Fruit fly (Drosophila melanogaster) whole organism, embryonic: ENCODE results near the gene CG42809.

Experiments used
- Ada2b ChIP-seq: fragments of 200-800 bp; sonication (Bioruptor generic); IDR thresholded peaks from 2 replicates; pipeline ENCODE4 v1.3.6; 2022; ENCODE audit warnings: missing biosample characterization, missing genetic modification characterization
- B-H2 ChIP-seq: fragments of 200-800 bp; sonication (Bioruptor generic); optimal IDR thresholded peaks from 2 replicates; lab custom pipeline; 2018; ENCODE audit warnings: missing biosample characterization, mild to moderate bottlenecking, missing genetic modification characterization
- BEAF-32 ChIP-seq: fragments of 200-800 bp; sonication (Bioruptor generic); optimal IDR thresholded peaks from 3 replicates; lab custom pipeline; 2017; ENCODE audit warnings: missing biosample characterization, missing genetic modification characterization, mild to moderate bottlenecking, moderate library complexity, missing genetic modification reagents
- Blimp-1 ChIP-seq: fragments of 200-800 bp; sonication (Bioruptor generic); optimal IDR thresholded peaks from 3 replicates; lab custom pipeline; 2018; ENCODE audit warnings: missing biosample characterization, missing genetic modification characterization, mild to moderate bottlenecking, moderate library complexity, missing genetic modification reagents
- CG10462 ChIP-seq: fragments of 200-800 bp; sonication (Bioruptor generic); optimal IDR thresholded peaks from 2 replicates; lab custom pipeline; 2016; ENCODE audit warnings: missing biosample characterization, missing genetic modification characterization
- CG11504 ChIP-seq: fragments of 200-800 bp; sonication (Bioruptor generic); optimal IDR thresholded peaks from 3 replicates; lab custom pipeline; 2019; ENCODE audit warnings: missing biosample characterization, mild to moderate bottlenecking, missing genetic modification characterization, moderate library complexity
- CG12219 ChIP-seq: fragments of 200-800 bp; sonication (Bioruptor generic); optimal IDR thresholded peaks from 3 replicates; lab custom pipeline; 2018; ENCODE audit warnings: missing biosample characterization, mild to moderate bottlenecking, missing genetic modification characterization
- CG12299 ChIP-seq: fragments of 200-800 bp; sonication (Bioruptor generic); optimal IDR thresholded peaks from 2 replicates; lab custom pipeline; 2018; ENCODE audit warnings: missing biosample characterization, mild to moderate bottlenecking, missing genetic modification characterization
- CG15073 ChIP-seq: fragments of 200-800 bp; sonication (Bioruptor generic); optimal IDR thresholded peaks from 2 replicates; lab custom pipeline; 2016; ENCODE audit warnings: missing biosample characterization, missing genetic modification characterization
- CG15601 ChIP-seq: fragments of 200-800 bp; sonication (Bioruptor generic); optimal IDR thresholded peaks from 3 replicates; lab custom pipeline; 2019; ENCODE audit warnings: missing biosample characterization, mild to moderate bottlenecking, missing genetic modification characterization, moderate library complexity
- CG1603 ChIP-seq: fragments of 200-800 bp; sonication (Bioruptor generic); optimal IDR thresholded peaks from 2 replicates; lab custom pipeline; 2019; ENCODE audit warnings: missing biosample characterization, mild to moderate bottlenecking, missing genetic modification characterization, moderate library complexity
- CG17568 ChIP-seq: fragments of 200-800 bp; sonication (Bioruptor generic); optimal IDR thresholded peaks from 2 replicates; lab custom pipeline; 2018; ENCODE audit warnings: missing biosample characterization, mild to moderate bottlenecking, missing genetic modification characterization, moderate library complexity
- CG2712 ChIP-seq: fragments of 200-800 bp; optimal IDR thresholded peaks from 3 replicates; lab custom pipeline; 2019; ENCODE audit warnings: missing biosample characterization, mild to moderate bottlenecking, missing genetic modification characterization, moderate library complexity
- CG3281 ChIP-seq: fragments of 200-800 bp; sonication (Bioruptor generic); optimal IDR thresholded peaks from 3 replicates; lab custom pipeline; 2017; ENCODE audit warnings: missing biosample characterization, mild to moderate bottlenecking, missing genetic modification characterization
- CG3407 ChIP-seq: fragments of 200-800 bp; sonication (Bioruptor generic); optimal IDR thresholded peaks from 2 replicates; lab custom pipeline; 2018; ENCODE audit warnings: missing biosample characterization, mild to moderate bottlenecking, missing genetic modification characterization
- CG34376 ChIP-seq: fragments of 200-800 bp; sonication (Bioruptor generic); optimal IDR thresholded peaks from 2 replicates; lab custom pipeline; 2018; ENCODE audit warnings: missing biosample characterization, mild to moderate bottlenecking, missing genetic modification characterization
- CG3726 ChIP-seq: fragments of 200-800 bp; sonication (Bioruptor generic); IDR thresholded peaks from 3 replicates; pipeline ENCODE4, ENCODE4 v1.3.6; 2022; ENCODE audit warnings: missing biosample characterization, missing genetic modification characterization
- CG4328 ChIP-seq: fragments of 200-800 bp; sonication (Bioruptor generic); optimal IDR thresholded peaks from 3 replicates; lab custom pipeline; 2017; ENCODE audit warnings: missing biosample characterization, missing genetic modification reagents, missing genetic modification characterization
- CG6175 ChIP-seq: fragments of 200-800 bp; sonication (Bioruptor generic); IDR thresholded peaks from 3 replicates; pipeline ENCODE4 v1.3.6; 2022; ENCODE audit warnings: missing biosample characterization, missing genetic modification characterization
- CG6272 ChIP-seq: fragments of 200-800 bp; sonication (Bioruptor generic); IDR thresholded peaks from 2 replicates; pipeline ENCODE4 v1.3.6; 2022; ENCODE audit warnings: missing biosample characterization, missing genetic modification characterization
- CG7556 ChIP-seq: fragments of 200-800 bp; sonication (Bioruptor generic); optimal IDR thresholded peaks from 2 replicates; lab custom pipeline; 2017; ENCODE audit warnings: missing biosample characterization, mild to moderate bottlenecking, missing genetic modification characterization
- CG7987 ChIP-seq: fragments of 200-800 bp; sonication (Bioruptor generic); optimal IDR thresholded peaks from 2 replicates; lab custom pipeline; 2018; ENCODE audit warnings: missing biosample characterization, mild to moderate bottlenecking, missing genetic modification characterization, moderate library complexity
- CG9609 ChIP-seq: fragments of 200-800 bp; sonication (Bioruptor generic); optimal IDR thresholded peaks from 3 replicates; lab custom pipeline; 2016; ENCODE audit warnings: missing biosample characterization, missing genetic modification characterization
- CG9932 ChIP-seq: fragments of 200-800 bp; sonication (Bioruptor generic); IDR thresholded peaks from 2 replicates; pipeline ENCODE4 v1.3.6; 2022; ENCODE audit warnings: missing biosample characterization, missing genetic modification characterization
- Dip2 ChIP-seq: fragments of 200-800 bp; sonication (Bioruptor generic); IDR thresholded peaks from 2 replicates; pipeline ENCODE4 v1.3.6; 2022; ENCODE audit warnings: missing biosample characterization, missing genetic modification characterization
- Elba2 ChIP-seq: fragments of 200-800 bp; sonication (Bioruptor generic); optimal IDR thresholded peaks from 3 replicates; lab custom pipeline; 2016; ENCODE audit warnings: missing biosample characterization, missing genetic modification characterization
- H15 ChIP-seq: fragments of 200-800 bp; sonication (Bioruptor generic); IDR thresholded peaks from 3 replicates; pipeline ENCODE4 v1.3.6; 2022; ENCODE audit warnings: missing biosample characterization, missing genetic modification characterization
- HLH4C ChIP-seq: fragments of 200-800 bp; sonication (Bioruptor generic); IDR thresholded peaks from 3 replicates; pipeline ENCODE4 v1.3.6; 2022; ENCODE audit warnings: missing biosample characterization, missing genetic modification characterization; ENCODE audit not compliant: partially characterized antibody
- HmgZ ChIP-seq: fragments of 200-800 bp; sonication (Bioruptor generic); optimal IDR thresholded peaks from 2 replicates; lab custom pipeline; 2018; ENCODE audit warnings: missing biosample characterization, mild to moderate bottlenecking, missing genetic modification characterization
- Hr3 ChIP-seq: fragments of 200-800 bp; sonication (Bioruptor generic); optimal IDR thresholded peaks from 3 replicates; lab custom pipeline; 2016; ENCODE audit warnings: missing biosample characterization, missing genetic modification characterization
- Kr ChIP-seq: fragments of 200-800 bp; sonication (Bioruptor generic); optimal IDR thresholded peaks from 2 replicates; lab custom pipeline; 2017; ENCODE audit warnings: missing biosample characterization, mild to moderate bottlenecking, missing genetic modification characterization
- ac ChIP-seq: fragments of 200-800 bp; sonication (Bioruptor generic); optimal IDR thresholded peaks from 3 replicates; lab custom pipeline; 2017; ENCODE audit warnings: missing biosample characterization, mild to moderate bottlenecking, missing genetic modification characterization
- bab2 ChIP-seq: fragments of 200-800 bp; sonication (Bioruptor generic); optimal IDR thresholded peaks from 2 replicates; lab custom pipeline; 2016; ENCODE audit warnings: missing biosample characterization, missing genetic modification characterization
- btn ChIP-seq: fragments of 200-800 bp; sonication (Bioruptor generic); optimal IDR thresholded peaks from 2 replicates; lab custom pipeline; 2016; ENCODE audit warnings: missing biosample characterization, missing genetic modification characterization
- croc ChIP-seq: fragments of 200-800 bp; sonication (Bioruptor generic); conservative IDR thresholded peaks from 3 replicates; pipeline ENCODE4 v1.3.6; 2022; ENCODE audit warnings: missing biosample characterization, missing genetic modification characterization
- dmrt99B ChIP-seq: fragments of 200-800 bp; sonication (Bioruptor generic); optimal IDR thresholded peaks from 2 replicates; lab custom pipeline; 2018; ENCODE audit warnings: missing biosample characterization, mild to moderate bottlenecking, missing genetic modification characterization, moderate library complexity
- ewg ChIP-seq: fragments of 200-800 bp; sonication (Bioruptor generic); optimal IDR thresholded peaks from 3 replicates; lab custom pipeline; 2017; ENCODE audit warnings: mild to moderate bottlenecking, missing biosample characterization, missing genetic modification reagents, missing genetic modification characterization
- gsb-n ChIP-seq: fragments of 200-800 bp; sonication (Bioruptor generic); optimal IDR thresholded peaks from 3 replicates; lab custom pipeline; 2018; ENCODE audit warnings: missing biosample characterization, mild to moderate bottlenecking, missing genetic modification characterization
- gt ChIP-seq: fragments of 200-800 bp; sonication (Bioruptor generic); IDR thresholded peaks from 2 replicates; pipeline ENCODE4 v1.3.6; 2022; ENCODE audit warnings: missing biosample characterization, missing genetic modification characterization
- ken ChIP-seq: fragments of 200-800 bp; sonication (Bioruptor generic); IDR thresholded peaks from 3 replicates; pipeline ENCODE4 v1.3.6; 2022; ENCODE audit warnings: missing biosample characterization, missing genetic modification characterization
- lab ChIP-seq: fragments of 200-800 bp; sonication (Bioruptor generic); optimal IDR thresholded peaks from 3 replicates; lab custom pipeline; 2017; ENCODE audit warnings: missing biosample characterization, missing genetic modification characterization, mild to moderate bottlenecking, moderate library complexity, missing genetic modification reagents
- lmd ChIP-seq: fragments of 200-800 bp; sonication (Bioruptor generic); IDR thresholded peaks from 2 replicates; pipeline ENCODE4 v1.3.6; 2022; ENCODE audit warnings: missing biosample characterization, missing genetic modification characterization
- luna ChIP-seq: fragments of 200-800 bp; sonication (Bioruptor generic); optimal IDR thresholded peaks from 2 replicates; lab custom pipeline; 2016; ENCODE audit warnings: missing biosample characterization, missing genetic modification characterization
- nom ChIP-seq: fragments of 200-800 bp; sonication (Bioruptor generic); optimal IDR thresholded peaks from 2 replicates; lab custom pipeline; 2017; ENCODE audit warnings: missing biosample characterization, missing genetic modification characterization, mild to moderate bottlenecking, moderate library complexity, missing genetic modification reagents
- pho ChIP-seq: fragments of 200-800 bp; sonication (Bioruptor generic); optimal IDR thresholded peaks from 2 replicates; lab custom pipeline; 2016; ENCODE audit warnings: missing biosample characterization, missing genetic modification characterization
- phol ChIP-seq: fragments of 200-800 bp; sonication (Bioruptor generic); optimal IDR thresholded peaks from 3 replicates; lab custom pipeline; 2018; ENCODE audit warnings: missing biosample characterization, mild to moderate bottlenecking, missing genetic modification characterization, moderate library complexity
- toy ChIP-seq: fragments of 200-800 bp; sonication (Bioruptor generic); IDR thresholded peaks from 2 replicates; pipeline ENCODE4 v1.3.6; 2022; ENCODE audit warnings: missing biosample characterization, missing genetic modification characterization
- unc-4 ChIP-seq: fragments of 200-800 bp; sonication (Bioruptor generic); IDR thresholded peaks from 2 replicates; pipeline ENCODE4 v1.3.6; 2022; ENCODE audit warnings: missing biosample characterization, missing genetic modification characterization; ENCODE audit not compliant: partially characterized antibody
- zfh1 ChIP-seq: fragments of 200-800 bp; sonication (Bioruptor generic); IDR thresholded peaks from 3 replicates; pipeline ENCODE4 v1.3.6; 2022; ENCODE audit warnings: missing biosample characterization, missing genetic modification characterization

CG42809 gene

dm6 chr2L:13414525-13415481 lies 42.5 kb upstream of the CG42809 start, which contains the start of the genes CG16956, CG42784 and CG43850 (continued):
- no peak for TF ChIP-seq CG3407
- TF ChIP-seq CG6175 (GFP tag; lab: Robert Waterston, UW): no peak
- no peak for TF ChIP-seq gt (GFP tag; lab: Robert Waterston, UW)
- TF ChIP-seq zfh1 (GFP tag; lab: Robert Waterston, UW): no peak
- no peak for TF ChIP-seq Blimp-1 (GFP tag; lab: Kevin White, UChicago)
- no peak for TF ChIP-seq Kr (GFP tag; lab: Kevin White, UChicago)
- no peak for TF ChIP-seq phol
- peak; percentile 89 for TF ChIP-seq CG3281 (GFP tag; lab: Kevin White, UChicago)
- TF ChIP-seq Hr3: no peak
- peak; percentile 89 for TF ChIP-seq ewg
- TF ChIP-seq ken: no peak
- TF ChIP-seq unc-4: no peak
- TF ChIP-seq CG10462 (GFP tag; lab: Kevin White, UChicago): no peak
- peak; percentile 2 for TF ChIP-seq HmgZ (tag; lab: Kevin White, UChicago)
- peak; percentile 87 for TF ChIP-seq CG17568 (GFP tag; lab: Kevin White, UChicago)
- peak; percentile 96 for TF ChIP-seq CG34376 (GFP tag; lab: Kevin White, UChicago)
- peak; percentile 48 for TF ChIP-seq CG7556
- no peak for TF ChIP-seq pho (GFP tag; lab: Kevin White, UChicago)
- no peak for TF ChIP-seq H15 (GFP tag; lab: Robert Waterston, UW)
- TF ChIP-seq CG3726 (GFP tag; lab: Robert Waterston, UW): no peak
- TF ChIP-seq CG12219 (GFP tag; lab: Kevin White, UChicago): peak; percentile 75
- no peak for TF ChIP-seq croc (GFP tag; lab: Robert Waterston, UW)
- TF ChIP-seq BEAF-32 (GFP tag; lab: Kevin White, UChicago): no peak
- TF ChIP-seq btn (GFP tag; lab: Kevin White, UChicago): no peak
- TF ChIP-seq HLH4C: no peak
- TF ChIP-seq CG7987 (GFP tag; lab: Kevin White, UChicago): peak; percentile 86
- TF ChIP-seq CG9932 (GFP tag; lab: Robert Waterston, UW): no peak
- no peak for TF ChIP-seq Elba2 (GFP tag; lab: Kevin White, UChicago)
- TF ChIP-seq CG15073 (GFP tag; lab: Kevin White, UChicago): no peak
- TF ChIP-seq dmrt99B (tag; lab: Kevin White, UChicago): peak; percentile 51
- TF ChIP-seq CG2712 (tag; lab: Kevin White, UChicago): no peak
- TF ChIP-seq gsb-n (tag; lab: Kevin White, UChicago): no peak
- TF ChIP-seq luna (GFP tag; lab: Kevin White, UChicago): no peak
- TF ChIP-seq CG4328 (GFP tag; lab: Kevin White, UChicago): peak; percentile 63
- TF ChIP-seq nom (GFP tag; lab: Kevin White, UChicago): no peak
- TF ChIP-seq CG11504: peak; percentile 57
- no peak for TF ChIP-seq lmd
- TF ChIP-seq lab (GFP tag; lab: Kevin White, UChicago): peak; percentile 94
- TF ChIP-seq Ada2b (GFP tag; lab: Robert Waterston, UW): no peak
- no peak for TF ChIP-seq ac (GFP tag; lab: Kevin White, UChicago)
- no peak for TF ChIP-seq toy
- TF ChIP-seq CG9609: no peak
- peak; percentile 82 for TF ChIP-seq CG12299 (tag; lab: Kevin White, UChicago)
- TF ChIP-seq bab2 (GFP tag; lab: Kevin White, UChicago): no peak
- TF ChIP-seq CG6272: no peak
- TF ChIP-seq CG1603: peak; percentile 50
- TF ChIP-seq Dip2 (GFP tag; lab: Robert Waterston, UW): no peak
- TF ChIP-seq B-H2 (GFP tag; lab: Kevin White, UChicago): peak; percentile 85
- TF ChIP-seq CG15601: no peak
